Fruit fly (Drosophila melanogaster): ENCODE data around the gene RpS3A.

Gene RpS3A

DNA sequence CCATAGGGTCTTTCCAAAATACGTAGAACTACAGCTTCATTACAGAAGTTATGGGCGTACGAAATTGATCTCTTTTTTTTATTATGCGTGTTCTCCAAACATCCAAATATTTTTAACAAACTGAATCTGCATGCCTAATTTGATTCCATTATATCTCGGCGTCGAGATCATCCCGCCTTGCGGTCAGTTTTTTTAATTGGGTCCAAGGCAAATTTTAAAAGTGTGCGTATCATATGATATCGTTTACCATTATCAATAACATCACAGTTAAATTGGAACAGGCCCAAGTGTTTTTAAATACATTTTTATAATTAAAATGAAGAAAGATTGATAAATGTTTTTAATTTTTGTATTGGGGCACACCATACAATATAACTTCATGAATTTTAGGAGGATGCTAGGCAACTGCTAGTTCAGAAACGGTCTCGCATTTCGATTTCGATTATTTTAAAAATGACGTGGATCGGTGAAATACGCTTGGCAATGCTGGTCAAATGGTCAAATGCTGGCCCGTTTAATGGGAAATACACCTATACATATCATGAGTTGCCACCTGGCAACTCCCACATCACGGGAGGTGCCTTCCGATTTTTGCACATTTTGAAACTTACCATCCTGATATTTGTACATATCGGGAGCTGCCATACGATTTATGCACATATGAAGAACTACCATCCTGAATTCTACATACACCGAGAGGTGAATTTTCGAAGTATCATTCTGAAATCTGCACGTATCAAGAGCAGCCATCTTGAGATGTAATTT, 1.4 kb upstream of the RpS3A start (continued):
- TF ChIP-seq sens (GFP tag), result peak; percentile 39
- no peak for TF ChIP-seq scrt (GFP tag; optimal IDR thresholded peaks at IDR 0.05)
- peak; percentile 41 for TF ChIP-seq sug (tag; optimal IDR thresholded peaks at IDR 0.05)
- no peak for TF ChIP-seq CG7556 (GFP tag; optimal IDR thresholded peaks at IDR 0.05)
- TF ChIP-seq stwl (tag; optimal IDR thresholded peaks at IDR 0.05), result peak; percentile 62
- peak; percentile 41 for TF ChIP-seq Myb (GFP tag; optimal IDR thresholded peaks at IDR 0.05)
- TF ChIP-seq CG10543 (GFP tag; optimal IDR thresholded peaks at IDR 0.05), result peak; percentile 8
- TF ChIP-seq CG12659 (GFP tag; optimal IDR thresholded peaks at IDR 0.05), result peak; percentile 63
- peak; percentile 5 for TF ChIP-seq CG15601 (tag; optimal IDR thresholded peaks at IDR 0.05)
- TF ChIP-seq abd-A (tag; optimal IDR thresholded peaks at IDR 0.05), result peak; percentile 29
- TF ChIP-seq YL-1 (GFP tag; optimal IDR thresholded peaks at IDR 0.05), result no peak
- TF ChIP-seq CoRest (tag; optimal IDR thresholded peaks at IDR 0.05), result peak; percentile 25
- peak in 1 of 3 experiments; percentile 51 for TF ChIP-seq lola (GFP tag; optimal IDR thresholded peaks at IDR 0.05)
- TF ChIP-seq Jarid2 (GFP tag; optimal IDR thresholded peaks at IDR 0.05), result no peak
- no peak for TF ChIP-seq pb (GFP tag; optimal IDR thresholded peaks at IDR 0.05)
- TF ChIP-seq CG13894 (tag; optimal IDR thresholded peaks at IDR 0.05), result peak; percentile 42
- peak; percentile 78 for TF ChIP-seq pzg (GFP tag; optimal IDR thresholded peaks at IDR 0.05)
- TF ChIP-seq CG12769 (tag; optimal IDR thresholded peaks at IDR 0.05), result peak; percentile 44
- peak; percentile 82 for TF ChIP-seq CG17802 (tag; optimal IDR thresholded peaks at IDR 0.05)
- TF ChIP-seq trem (tag; optimal IDR thresholded peaks at IDR 0.05), result peak; percentile 98
- no peak for TF ChIP-seq Blimp-1 (GFP tag; optimal IDR thresholded peaks at IDR 0.05)
- peak; percentile 58 for TF ChIP-seq Dref (GFP tag; IDR thresholded peaks at IDR 0.05)
- TF ChIP-seq CG2889 (GFP tag; IDR thresholded peaks at IDR 0.05), result no peak
- peak; percentile 90 for TF ChIP-seq pita (GFP tag; optimal IDR thresholded peaks at IDR 0.05)
- no peak for TF ChIP-seq CG10366 (GFP tag; IDR thresholded peaks at IDR 0.05)
- no peak for TF ChIP-seq Pdp1 (GFP tag; optimal IDR thresholded peaks at IDR 0.05)
- TF ChIP-seq CG2199 (GFP tag; IDR thresholded peaks at IDR 0.05), result 0 out of 3 replicates have a peak, but pooled peaks have one; percentile 56
- peak; percentile 21; the same call in 1 of the 2 replicates for TF ChIP-seq E2f2 (GFP tag; IDR thresholded peaks at IDR 0.05)
- TF ChIP-seq kni (GFP tag; optimal IDR thresholded peaks at IDR 0.05), result peak; percentile 5
- TF ChIP-seq br (optimal IDR thresholded peaks at IDR 0.05), result no peak
- TF ChIP-seq tgo (GFP tag; IDR thresholded peaks at IDR 0.05), result no peak
- no peak for TF ChIP-seq wdn (GFP tag; IDR thresholded peaks at IDR 0.05)
- no peak for TF ChIP-seq tup (GFP tag; optimal IDR thresholded peaks at IDR 0.05)
- no peak for TF ChIP-seq CG6175 (GFP tag; IDR thresholded peaks at IDR 0.05)
- peak; percentile 96 for TF ChIP-seq phol (tag; optimal IDR thresholded peaks at IDR 0.05)
- TF ChIP-seq tin (GFP tag; optimal IDR thresholded peaks at IDR 0.05), result no peak
- peak; percentile 23 for TF ChIP-seq CG13424 (tag; optimal IDR thresholded peaks at IDR 0.05)

DNA sequence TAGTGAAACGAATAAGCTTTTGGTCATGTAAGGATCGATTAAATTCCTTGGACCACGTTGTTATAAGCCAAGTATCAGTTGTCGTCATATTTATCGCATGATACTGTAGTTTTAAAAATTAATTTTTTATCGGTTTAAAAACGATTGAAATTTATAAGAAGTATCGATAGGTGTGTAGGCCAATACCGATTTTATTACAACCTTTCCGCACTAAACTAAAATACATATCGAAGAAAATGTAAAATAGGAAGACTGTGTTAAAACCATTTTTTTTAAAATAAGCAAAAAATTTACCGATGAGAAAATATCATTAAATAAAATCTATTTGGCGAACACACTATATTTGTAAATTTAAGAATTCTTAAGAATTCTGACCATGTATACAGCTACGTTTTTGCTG, 3.7 kb downstream of the RpS3A start:
- TF ChIP-seq CG1024 (GFP tag; IDR thresholded peaks at IDR 0.05) (peak; percentile 98), MBD-R2 (GFP tag; IDR thresholded peaks at IDR 0.05) (peak; percentile 37; the same call in 1 of the 2 replicates), scrt (GFP tag; optimal IDR thresholded peaks at IDR 0.05) (no peak), CG11723 (GFP tag; optimal IDR thresholded peaks at IDR 0.05) (peak; percentile 47), CG2199 (GFP tag; IDR thresholded peaks at IDR 0.05) (peak; percentile 40; the same call in 1 of the 3 replicates), NFAT (GFP tag; IDR thresholded peaks at IDR 0.05) (no peak), dmrt11E (tag; optimal IDR thresholded peaks at IDR 0.05) (peak; percentile 10), CG6254 (GFP tag; optimal IDR thresholded peaks at IDR 0.05) (no peak), dpn (GFP tag; optimal IDR thresholded peaks at IDR 0.05) (no peak), CG10267 (tag; optimal IDR thresholded peaks at IDR 0.05) (peak; percentile 27), CG15073 (GFP tag; optimal IDR thresholded peaks at IDR 0.05) (no peak), BEAF-32 (GFP tag; optimal IDR thresholded peaks at IDR 0.05) (peak; percentile 77), Asciz (GFP tag; optimal IDR thresholded peaks at IDR 0.05) (no peak), Bgb (GFP tag; IDR thresholded peaks at IDR 0.05; ENCODE audit: partially characterized antibody) (peak; percentile 69; the same call in 1 of the 2 replicates), CG3838 (GFP tag; optimal IDR thresholded peaks at IDR 0.05) (no peak)

All from whole organism, embryonic.